Worm (Caenorhabditis elegans): ENCODE results near the gene Y62F5A.12.

The Y62F5A.12 gene

DNA sequence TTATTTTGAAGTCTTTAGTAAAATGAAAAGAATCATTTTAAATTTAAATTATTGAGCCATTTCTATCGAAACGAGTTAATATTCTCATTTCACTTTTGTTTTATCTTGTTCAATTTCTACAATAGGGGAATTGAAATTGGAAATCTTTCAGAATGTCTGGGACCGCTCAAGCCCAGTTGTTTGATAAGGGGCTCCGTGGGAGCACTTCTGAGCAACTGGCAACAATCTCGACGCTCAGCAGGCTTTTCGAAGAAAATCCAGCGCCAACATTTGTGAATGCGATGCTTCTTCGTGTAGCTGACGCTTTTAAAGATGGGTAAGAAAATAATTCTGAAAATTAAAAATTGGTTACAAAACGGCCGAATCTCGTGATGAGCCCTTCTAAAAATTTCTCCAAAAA, 48.4 kb upstream of the Y62F5A.12 start, which contains the start of gene ints-7 (continued):
- TF ChIP-seq nfya-2 (GFP tag; IDR thresholded peaks at IDR 0.05): no peak
- no peak for TF ChIP-seq Y79H2A.3 (GFP tag; conservative IDR thresholded peaks at IDR 0.05)
- TF ChIP-seq egl-18 (GFP tag; IDR thresholded peaks at IDR 0.05): no peak
- no peak for TF ChIP-seq F39B2.1 (GFP tag; IDR thresholded peaks at IDR 0.05)
- no peak for TF ChIP-seq unc-62 (GFP tag; optimal IDR thresholded peaks at IDR 0.05)
- no peak for TF ChIP-seq attf-6 (GFP tag; IDR thresholded peaks at IDR 0.05)
- TF ChIP-seq nfya-1 (tag; optimal IDR thresholded peaks at IDR 0.05; ENCODE audit: borderline replicate concordance, insufficient read depth): no peak
- TF ChIP-seq lin-26 (GFP tag; IDR thresholded peaks at IDR 0.05): no peak; the same call in 1 of the 2 replicates
- no peak for TF ChIP-seq Y95B8A.8 (GFP tag; IDR thresholded peaks at IDR 0.05)
- TF ChIP-seq mcd-1 (GFP tag; IDR thresholded peaks at IDR 0.05): no peak
- no peak for TF ChIP-seq ceh-91 (GFP tag; IDR thresholded peaks at IDR 0.05)
- TF ChIP-seq hsf-1 (GFP tag; IDR thresholded peaks at IDR 0.05): 0 out of 2 replicates have a peak, but pooled peaks have one; percentile 42
- no peak for TF ChIP-seq aptf-2 (GFP tag; conservative IDR thresholded peaks at IDR 0.05)
- peak; percentile 64 for TF ChIP-seq hrde-1 (tag; optimal IDR thresholded peaks at IDR 0.05; ENCODE audit: borderline replicate concordance)
- peak; percentile 4 for TF ChIP-seq snpc-1.3 (tag; optimal IDR thresholded peaks at IDR 0.05; ENCODE audit: insufficient read depth)
- no peak for TF ChIP-seq nhr-120 (GFP tag; IDR thresholded peaks at IDR 0.05)
- TF ChIP-seq attf-3 (GFP tag; conservative IDR thresholded peaks at IDR 0.05): no peak
- TF ChIP-seq hlh-12 (tag; optimal IDR thresholded peaks at IDR 0.05): no peak
- no peak for TF ChIP-seq sea-2 (GFP tag; IDR thresholded peaks at IDR 0.05)
- TF ChIP-seq zfh-2 (GFP tag; conservative IDR thresholded peaks at IDR 0.05): no peak
- TF ChIP-seq ZK185.1 (tag; optimal IDR thresholded peaks at IDR 0.05; ENCODE audit: poor library complexity, severe bottlenecking): no peak
- TF ChIP-seq F52B5.7 (tag; optimal IDR thresholded peaks at IDR 0.05): peak; percentile 9
- no peak for TF ChIP-seq F55B11.4 (tag; optimal IDR thresholded peaks at IDR 0.05; ENCODE audit: borderline replicate concordance, insufficient read depth)
- TF ChIP-seq rec-8 (tag; optimal IDR thresholded peaks at IDR 0.05): no peak
- no peak for TF ChIP-seq attf-5 (GFP tag; optimal IDR thresholded peaks at IDR 0.05)
- no peak for TF ChIP-seq ztf-22 (GFP tag; optimal IDR thresholded peaks at IDR 0.05)
- no peak for TF ChIP-seq ztf-28 (GFP tag; IDR thresholded peaks at IDR 0.05)
- no peak for TF ChIP-seq F10E7.11 (tag; optimal IDR thresholded peaks at IDR 0.05)
- peak; percentile 40; the same call in 1 of the 2 replicates for TF ChIP-seq madf-6 (GFP tag; IDR thresholded peaks at IDR 0.05)
- no peak for TF ChIP-seq Y53G8AR.9 (GFP tag; conservative IDR thresholded peaks at IDR 0.05)
- no peak for TF ChIP-seq F23B12.7 (tag; optimal IDR thresholded peaks at IDR 0.05; ENCODE audit: insufficient read depth)
- TF ChIP-seq ztf-25 (GFP tag; IDR thresholded peaks at IDR 0.05): no peak
- TF ChIP-seq F33H1.4 (GFP tag; IDR thresholded peaks at IDR 0.05): no peak
- TF ChIP-seq F49E8.2 (tag; optimal IDR thresholded peaks at IDR 0.05; ENCODE audit: insufficient read depth): no peak
- no peak for TF ChIP-seq zim-3 (tag; optimal IDR thresholded peaks at IDR 0.05)
- TF ChIP-seq ekl-4 (GFP tag; IDR thresholded peaks at IDR 0.05): peak; percentile 49; the same call in 1 of the 2 replicates
- no peak for TF ChIP-seq ceh-79 (tag; optimal IDR thresholded peaks at IDR 0.05)
- TF ChIP-seq T26A5.8 (tag; optimal IDR thresholded peaks at IDR 0.05): no peak
- TF ChIP-seq Y56A3A.18 (GFP tag; IDR thresholded peaks at IDR 0.05): no peak
- no peak for TF ChIP-seq unc-130 (GFP tag; optimal IDR thresholded peaks at IDR 0.05)
- TF ChIP-seq F57A8.1 (GFP tag; optimal IDR thresholded peaks at IDR 0.05): no peak

Data from whole organism, young adult.